Worm (Caenorhabditis elegans) whole organism, young adult: Measurements from ENCODE around the gene irld-47.

Experiments
- B0336.3 ChIP-seq: fragments of 200-800 bp; sonication (Bioruptor generic); IDR thresholded peaks from 2 replicates; pipeline ENCODE4 v1.3.6; 2022; ENCODE audit warnings: missing genetic modification characterization, missing compliant biosample characterization
- D2030.7 ChIP-seq: fragments of 200-800 bp; sonication (Bioruptor generic); IDR thresholded peaks from 2 replicates; pipeline ENCODE4 v1.3.6; 2022; ENCODE audit warnings: missing genetic modification reagents, missing genetic modification characterization, missing compliant biosample characterization
- F33H1.4 ChIP-seq: fragments of 200-800 bp; sonication (Bioruptor generic); IDR thresholded peaks from 2 replicates; pipeline ENCODE4 v1.3.6; 2022; ENCODE audit warnings: missing genetic modification reagents, missing genetic modification characterization, missing compliant biosample characterization
- F52B5.7 ChIP-seq: sonication (generic microtip); optimal IDR thresholded peaks from 2 replicates; lab custom pipeline; 2016; ENCODE audit warnings: mild to moderate bottlenecking, missing genetic modification characterization, missing compliant biosample characterization
- F57C9.4 ChIP-seq: sonication (generic microtip); optimal IDR thresholded peaks from 2 replicates; lab custom pipeline; 2017; ENCODE audit warnings: mild to moderate bottlenecking, missing genetic modification characterization, missing compliant biosample characterization
- K11D2.4 ChIP-seq: fragments of 200-800 bp; sonication (Bioruptor generic); IDR thresholded peaks from 2 replicates; pipeline ENCODE4 v1.3.6; 2022; ENCODE audit warnings: missing genetic modification reagents, missing genetic modification characterization, missing compliant biosample characterization
- K12H6.12 ChIP-seq: fragments of 200-800 bp; sonication (Bioruptor generic); optimal IDR thresholded peaks from 2 replicates; lab custom pipeline; 2018; ENCODE audit warnings: mild to moderate bottlenecking, missing genetic modification characterization, missing compliant biosample characterization
- Y53G8AR.9 ChIP-seq: fragments of 200-800 bp; sonication (Bioruptor generic); conservative IDR thresholded peaks from 2 replicates; pipeline ENCODE4 v1.3.6; 2022; ENCODE audit warnings: missing genetic modification reagents, missing genetic modification characterization, missing compliant biosample characterization
- Y79H2A.3 ChIP-seq: fragments of 200-800 bp; sonication (Bioruptor generic); conservative IDR thresholded peaks from 2 replicates; pipeline ENCODE4 v1.3.6; 2022; ENCODE audit warnings: missing genetic modification reagents, missing genetic modification characterization, missing compliant biosample characterization
- akir-1 ChIP-seq: fragments of 200-800 bp; sonication (Bioruptor generic); optimal IDR thresholded peaks from 2 replicates; lab custom pipeline; 2018; ENCODE audit warnings: mild to moderate bottlenecking, missing genetic modification characterization, moderate library complexity, missing compliant biosample characterization
- attf-3 ChIP-seq: fragments of 200-800 bp; sonication (Bioruptor generic); conservative IDR thresholded peaks from 2 replicates; pipeline ENCODE4 v1.3.6; 2022; ENCODE audit warnings: missing genetic modification reagents, missing genetic modification characterization, missing compliant biosample characterization
- attf-5 ChIP-seq: fragments of 200-800 bp; sonication (Bioruptor generic); optimal IDR thresholded peaks from 2 replicates; lab custom pipeline; 2018; ENCODE audit warnings: mild to moderate bottlenecking, missing genetic modification characterization, missing compliant biosample characterization
- cebp-2 ChIP-seq: fragments of 200-800 bp; sonication (Bioruptor generic); IDR thresholded peaks from 2 replicates; pipeline ENCODE4 v1.3.6; 2022; ENCODE audit warnings: missing genetic modification characterization, missing compliant biosample characterization
- ceh-100 ChIP-seq: fragments of 200-800 bp; sonication (Bioruptor generic); IDR thresholded peaks from 2 replicates; pipeline ENCODE4 v1.3.6; 2022; ENCODE audit warnings: missing genetic modification reagents, missing genetic modification characterization, missing compliant biosample characterization
- ceh-27 ChIP-seq: fragments of 200-800 bp; sonication (Bioruptor generic); optimal IDR thresholded peaks from 2 replicates; lab custom pipeline; 2018; ENCODE audit warnings: mild to moderate bottlenecking, missing genetic modification characterization, moderate library complexity, missing compliant biosample characterization
- egl-44 ChIP-seq: fragments of 200-800 bp; sonication (Bioruptor generic); IDR thresholded peaks from 2 replicates; pipeline ENCODE4 v1.3.6; 2022; ENCODE audit warnings: missing genetic modification reagents, missing genetic modification characterization, missing compliant biosample characterization
- ekl-4 ChIP-seq: fragments of 200-800 bp; sonication (Bioruptor generic); IDR thresholded peaks from 2 replicates; pipeline ENCODE4 v1.3.6; 2022; ENCODE audit warnings: missing genetic modification reagents, missing genetic modification characterization, missing compliant biosample characterization
- him-1 ChIP-seq: sonication (generic microtip); optimal IDR thresholded peaks from 2 replicates; lab custom pipeline; 2016; ENCODE audit warnings: missing genotype, missing genetic modification reagents, missing genetic modification characterization, missing compliant biosample characterization
- hlh-12 ChIP-seq: sonication (generic microtip); optimal IDR thresholded peaks from 2 replicates; lab custom pipeline; 2016; ENCODE audit warnings: missing genetic modification characterization, missing compliant biosample characterization
- hrde-1 ChIP-seq: sonication (generic microtip); optimal IDR thresholded peaks from 2 replicates; lab custom pipeline; 2016; ENCODE audit warnings: missing genetic modification characterization, mild to moderate bottlenecking, missing compliant biosample characterization, moderate library complexity, missing genotype, missing genetic modification reagents, borderline replicate concordance
- lin-35 ChIP-seq, 3 experiments: fragments of 150-350 bp in 2 of 3; sonication (generic microtip) in 1 of 3; optimal IDR thresholded peaks; 2 replicates each; lab custom pipeline; 2014 to 2018; ENCODE audit warnings: missing biosample characterization in 3 of 3, missing genetic modification characterization in 3 of 3, missing genetic modification reagents in 3 of 3
- madf-10 ChIP-seq: sonication (generic microtip); optimal IDR thresholded peaks from 2 replicates; lab custom pipeline; 2016; ENCODE audit warnings: mild to moderate bottlenecking, missing genetic modification characterization, missing compliant biosample characterization
- nhr-120 ChIP-seq: fragments of 200-800 bp; sonication (Bioruptor generic); IDR thresholded peaks from 2 replicates; pipeline ENCODE4 v1.3.6; 2022; ENCODE audit warnings: missing genetic modification characterization, missing compliant biosample characterization
- nhr-27 ChIP-seq: fragments of 200-800 bp; sonication (Bioruptor generic); optimal IDR thresholded peaks from 2 replicates; lab custom pipeline; 2018; ENCODE audit warnings: mild to moderate bottlenecking, missing genetic modification characterization, moderate library complexity, missing compliant biosample characterization
- nhr-80 ChIP-seq: sonication (generic microtip); optimal IDR thresholded peaks from 2 replicates; lab custom pipeline; 2016; ENCODE audit warnings: missing genetic modification characterization, missing compliant biosample characterization
- pha-4 ChIP-seq: fragments of 150-350 bp; sonication (generic microtip); optimal IDR thresholded peaks from 2 replicates; lab custom pipeline; 2014; ENCODE audit warnings: missing biosample characterization, missing genetic modification reagents, missing genetic modification characterization
- rec-8 ChIP-seq, 2 experiments: sonication (generic microtip); optimal IDR thresholded peaks; 2 replicates each; lab custom pipeline; 2016; ENCODE audit warnings: mild to moderate bottlenecking in 2 of 2, missing genetic modification characterization in 2 of 2, missing genetic modification reagents in 2 of 2, missing genotype in 2 of 2, missing biosample characterization in 1 of 2, missing compliant biosample characterization in 1 of 2, moderate library complexity in 1 of 2
- sea-2 ChIP-seq: fragments of 200-800 bp; sonication (Bioruptor generic); IDR thresholded peaks from 2 replicates; pipeline ENCODE4 v1.3.6; 2022; ENCODE audit warnings: missing genetic modification characterization, missing compliant biosample characterization
- snpc-1.3 ChIP-seq: sonication (generic microtip); optimal IDR thresholded peaks from 2 replicates; lab custom pipeline; 2017; ENCODE audit warnings: missing genetic modification characterization, mild to moderate bottlenecking, missing compliant biosample characterization, antibody characterized with exemption, moderate library complexity, missing genotype, missing genetic modification reagents; ENCODE audit not compliant: insufficient read depth
- somi-1 ChIP-seq: fragments of 200-800 bp; sonication (Bioruptor generic); optimal IDR thresholded peaks from 2 replicates; lab custom pipeline; 2018; ENCODE audit warnings: mild to moderate bottlenecking, missing genetic modification characterization, missing compliant biosample characterization
- zfh-2 ChIP-seq: fragments of 200-800 bp; sonication (Bioruptor generic); conservative IDR thresholded peaks from 2 replicates; pipeline ENCODE4 v1.3.6; 2022; ENCODE audit warnings: missing genetic modification reagents, missing genetic modification characterization, missing compliant biosample characterization
- zim-3 ChIP-seq: sonication (generic microtip); optimal IDR thresholded peaks from 2 replicates; lab custom pipeline; 2017; ENCODE audit warnings: mild to moderate bottlenecking, missing genetic modification characterization, moderate library complexity, missing compliant biosample characterization
- ztf-22 ChIP-seq: fragments of 200-800 bp; sonication (Bioruptor generic); optimal IDR thresholded peaks from 2 replicates; lab custom pipeline; 2018; ENCODE audit warnings: mild to moderate bottlenecking, missing genetic modification characterization, moderate library complexity, missing compliant biosample characterization
- ztf-3 ChIP-seq: fragments of 200-800 bp; sonication (Bioruptor generic); optimal IDR thresholded peaks from 2 replicates; lab custom pipeline; 2018; ENCODE audit warnings: mild to moderate bottlenecking, missing genetic modification characterization, missing compliant biosample characterization
- ztf-6 ChIP-seq: fragments of 200-800 bp; sonication (Bioruptor generic); IDR thresholded peaks from 2 replicates; pipeline ENCODE4 v1.3.6; 2022; ENCODE audit warnings: missing genetic modification reagents, missing genetic modification characterization, missing compliant biosample characterization

irld-47 gene

ce11 chrII:7860221-7860928 lies 38.0 kb upstream of the irld-47 start, which contains the start of gene lin-5 (continued):
- TF ChIP-seq ekl-4 (GFP tag; lab: Robert Waterston, UW), result peak; percentile 70
- TF ChIP-seq snpc-1.3 (tag; lab: Kevin White, UChicago), result peak; percentile 62
- peak; percentile 8 for TF ChIP-seq hrde-1 (tag; lab: Kevin White, UChicago)
- TF ChIP-seq, all 124 proteins: peak for 38

- TF ChIP-seq akir-1 (GFP tag; lab: Kevin White, UChicago), result no peak
- no peak for TF ChIP-seq ceh-27 (GFP tag; lab: Kevin White, UChicago)
- TF ChIP-seq zfh-2 (GFP tag; lab: Robert Waterston, UW), result no peak
- TF ChIP-seq nhr-27 (tag; lab: Kevin White, UChicago), result no peak
- TF ChIP-seq D2030.7 (GFP tag; lab: Robert Waterston, UW), result no peak
- no peak for TF ChIP-seq ztf-6 (GFP tag; lab: Robert Waterston, UW)
- no peak for TF ChIP-seq somi-1
Observed at ce11 chrII:7858101-7858500, 35.7 kb upstream of the irld-47 start, which contains the start of gene sds-22. Gene sds-22 (plus strand): TSS chrII:7858401.

- TF ChIP-seq attf-5 (GFP tag; lab: Kevin White, UChicago) (peak; percentile 1), nhr-120 (GFP tag; lab: Robert Waterston, UW) (no peak), ceh-100 (GFP tag; lab: Robert Waterston, UW) (peak; percentile 78), attf-3 (peak; percentile 97), K12H6.12 (tag; lab: Kevin White, UChicago) (peak; percentile 28), sea-2 (no peak), snpc-1.3 (tag; lab: Kevin White, UChicago) (no peak), D2030.7 (GFP tag; lab: Robert Waterston, UW) (no peak), somi-1 (no peak)
Observed at ce11 chrII:7857485-7858010, 35.2 kb upstream of the irld-47 start, which contains the start of the genes cec-3 and T09A5.15. Gene cec-3 (minus strand): TSS chrII:7857600. Gene T09A5.15 (plus strand): TSS chrII:7857960.

ce11 chrII:7855619-7856018 lies 33.3 kb upstream of the irld-47 start, which contains the start of gene mdmh-35:
Gene mdmh-35 (minus strand): TSS chrII:7855719.
- TF ChIP-seq egl-44 (GFP tag; lab: Robert Waterston, UW) (no peak), nhr-80 (tag; lab: Kevin White, UChicago) (no peak), hlh-12 (tag; lab: Kevin White, UChicago) (no peak), Y53G8AR.9 (GFP tag; lab: Robert Waterston, UW) (no peak)

ce11 chrII:7854942-7855341 lies 32.6 kb upstream of the irld-47 start, which contains the start of gene mdt-10:
Gene mdt-10 (minus strand): TSS chrII:7855042.
- TF ChIP-seq F33H1.4 (GFP tag; lab: Robert Waterston, UW) (no peak), zfh-2 (GFP tag; lab: Robert Waterston, UW) (no peak), pha-4 (tag; lab: Kevin White, UChicago) (no peak), B0336.3 (GFP tag; lab: Robert Waterston, UW) (no peak), ztf-22 (no peak), cebp-2 (GFP tag; lab: Robert Waterston, UW) (no peak), F57C9.4 (tag; lab: Kevin White, UChicago) (no peak), lin-35 (GFP tag; optimal IDR thresholded peaks at IDR 0.05; lab: Kevin White, UChicago) (no peak), K11D2.4 (GFP tag; lab: Robert Waterston, UW) (no peak), rec-8 (tag; optimal IDR thresholded peaks at IDR 0.05; lab: Kevin White, UChicago) (no peak), madf-10 (tag; lab: Kevin White, UChicago) (no peak), Y79H2A.3 (no peak), hlh-12 (tag; lab: Kevin White, UChicago) (no peak), zim-3 (tag; lab: Kevin White, UChicago) (no peak), ztf-3 (GFP tag; lab: Kevin White, UChicago) (no peak), him-1 (tag; lab: Kevin White, UChicago) (no peak), F52B5.7 (no peak), Y53G8AR.9 (GFP tag; lab: Robert Waterston, UW) (no peak)
